Fruit fly (Drosophila melanogaster) whole organism, larva: ENCODE measurements around the gene CG31294.

Experiments
- noc ChIP-seq: fragments of 200-800 bp; sonication (Bioruptor generic); optimal IDR thresholded peaks from 3 replicates; lab custom pipeline; 2019; ENCODE audit warnings: missing biosample characterization, mild to moderate bottlenecking, missing genetic modification characterization, moderate library complexity

Gene CG31294

DNA sequence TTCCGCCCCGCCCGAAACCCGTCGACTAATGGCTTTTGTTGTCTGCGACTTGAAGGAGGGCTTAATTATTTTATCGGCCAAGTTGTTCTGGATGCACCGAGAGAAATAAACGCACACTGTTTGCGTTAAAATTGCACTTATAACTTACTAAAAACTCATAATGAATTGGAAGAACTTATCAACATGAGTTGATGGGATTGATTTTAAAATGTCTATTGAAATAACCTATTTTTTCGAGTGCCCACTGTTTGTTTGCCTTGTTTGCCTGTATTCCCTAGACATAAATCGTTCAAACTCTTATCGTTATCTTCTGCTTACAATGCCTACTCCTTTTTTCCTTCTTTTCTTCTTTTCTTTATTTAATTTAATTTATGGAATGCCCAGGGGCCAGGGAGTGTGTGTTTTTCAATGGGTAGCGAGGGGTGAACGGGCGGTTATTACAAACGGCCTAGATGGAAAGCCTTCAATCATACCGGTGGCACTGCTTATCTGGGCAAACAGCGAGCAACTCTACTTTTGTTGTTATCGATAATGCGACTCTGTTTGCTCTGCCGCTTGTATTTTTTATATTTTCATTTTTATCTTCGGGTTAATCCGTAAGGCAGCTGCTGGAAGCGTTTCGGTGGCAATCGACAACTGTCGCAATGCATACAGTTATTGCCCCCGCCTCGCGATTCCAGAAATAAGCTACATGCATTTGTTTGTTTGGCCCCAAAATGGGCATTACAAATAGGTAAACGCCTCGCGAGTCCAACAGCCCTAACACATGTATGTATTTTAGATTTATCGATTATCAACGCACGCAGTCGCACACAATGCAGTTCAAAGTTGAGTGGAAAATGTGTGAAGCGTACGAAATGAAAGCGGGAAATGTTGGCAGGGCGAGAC lies 40.0 kb downstream of the CG31294 start:
- TF ChIP-seq noc (tag; lab: Kevin White, UChicago): no peak

DNA sequence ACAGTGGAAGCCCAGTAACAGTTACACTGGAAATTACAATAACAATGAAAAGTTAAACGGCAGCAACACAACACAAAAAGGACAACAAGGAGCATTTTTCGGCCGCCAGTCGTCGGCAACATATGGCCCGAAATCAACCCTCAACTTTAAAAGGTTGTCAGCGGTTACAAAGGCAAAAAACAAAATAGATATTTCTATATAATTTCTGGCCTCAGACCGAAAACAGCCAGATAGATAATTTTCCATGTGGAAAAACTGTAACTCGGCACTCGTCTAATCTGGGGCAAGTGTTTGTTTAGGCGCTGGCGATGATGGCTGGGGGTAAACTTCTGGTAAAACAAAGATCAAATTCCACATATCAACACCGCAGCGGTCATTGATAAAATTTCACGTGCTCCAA lies 43.1 kb downstream of the CG31294 start:
- TF ChIP-seq noc (tag; lab: Kevin White, UChicago): no peak

dm6 chr3R:15672302-15672701 lies 44.1 kb downstream of the CG31294 start:
- TF ChIP-seq noc (tag; lab: Kevin White, UChicago): no peak

dm6 chr3R:15670559-15670958 lies 45.8 kb downstream of the CG31294 start:
- no peak for TF ChIP-seq noc (tag; lab: Kevin White, UChicago)

DNA sequence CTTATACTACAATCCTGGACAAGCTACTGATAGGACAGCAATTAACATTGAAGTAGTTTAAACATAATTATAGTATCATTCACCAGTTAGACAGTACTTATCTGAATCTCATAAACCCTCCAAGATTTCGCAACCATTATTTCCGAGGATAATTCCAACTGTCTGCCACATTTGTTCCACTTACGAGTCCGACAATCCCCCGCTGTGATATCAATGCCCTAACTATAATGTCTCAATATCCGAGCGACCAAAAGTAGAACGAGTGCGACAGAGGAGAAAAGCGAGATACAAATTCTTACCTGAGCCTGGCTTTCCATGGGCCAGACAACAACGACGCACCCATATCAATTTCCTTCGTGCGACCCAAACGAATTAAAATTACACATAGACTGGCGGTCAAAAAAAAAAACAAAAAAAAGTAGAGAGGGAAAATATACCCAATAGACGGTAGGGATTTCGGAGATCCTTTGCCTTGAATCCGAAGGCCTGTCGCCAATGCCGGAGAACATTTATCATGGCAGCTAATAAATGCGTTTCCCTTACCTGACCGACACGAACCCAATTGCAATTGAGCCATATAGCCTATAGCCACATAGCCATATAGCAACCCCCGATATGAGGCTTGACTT lies 47.4 kb downstream of the CG31294 start:
- TF ChIP-seq noc (tag; lab: Kevin White, UChicago): no peak

DNA sequence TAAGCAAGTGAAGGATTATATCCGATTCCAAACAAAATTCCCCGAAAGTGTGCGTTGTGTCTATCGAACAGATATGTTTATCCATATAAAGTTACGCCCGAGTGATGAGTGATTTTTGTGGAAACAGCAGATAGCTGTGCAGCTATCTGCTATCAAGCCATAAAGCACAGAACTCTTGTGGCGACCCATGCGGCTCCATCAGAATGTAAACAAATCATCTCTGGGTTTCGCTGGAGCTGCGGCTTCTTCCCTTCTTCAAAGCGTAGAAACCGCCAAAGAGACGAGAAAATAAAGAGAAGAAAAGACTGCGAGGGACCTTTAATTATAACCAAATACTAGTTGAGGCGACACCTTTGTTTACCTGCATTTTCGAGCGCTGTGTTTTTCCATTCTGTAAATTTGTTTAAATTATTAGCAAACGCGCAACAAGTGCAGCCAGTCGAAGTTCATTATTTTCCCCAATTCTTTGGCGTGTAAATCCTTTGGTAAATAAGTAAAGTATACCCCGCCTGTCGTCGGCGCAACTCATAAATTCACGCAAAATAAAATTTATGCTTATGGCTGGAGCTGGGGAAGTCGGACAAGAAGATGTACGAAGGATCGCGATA lies 49.4 kb downstream of the CG31294 start:
- no peak for TF ChIP-seq noc (tag; lab: Kevin White, UChicago)

DNA sequence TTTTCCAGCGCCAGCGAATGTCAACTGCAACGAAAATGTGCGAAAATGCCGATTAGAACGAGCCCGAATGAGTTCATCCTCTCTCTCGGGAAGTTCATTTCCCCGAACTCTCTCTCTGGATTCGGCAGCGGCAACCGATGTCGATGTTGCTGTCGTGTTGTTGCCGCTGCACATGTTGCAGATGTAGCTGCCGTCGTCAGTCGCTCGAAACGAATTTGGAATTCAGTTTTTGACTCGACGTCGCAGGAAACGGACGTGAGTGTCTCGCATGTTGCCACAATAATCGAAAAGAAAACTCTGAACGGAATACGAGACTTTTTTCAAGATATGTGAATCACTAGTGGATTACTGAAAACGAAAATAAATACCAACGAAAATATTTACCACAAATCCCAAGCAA lies 50.4 kb downstream of the CG31294 start, which contains the start of gene pxb:
pxb (plus strand) TSS at position 222 of the 400 bp plus-strand sequence.
- no peak for TF ChIP-seq noc (tag; lab: Kevin White, UChicago)
